In the genomic region with DNA sequence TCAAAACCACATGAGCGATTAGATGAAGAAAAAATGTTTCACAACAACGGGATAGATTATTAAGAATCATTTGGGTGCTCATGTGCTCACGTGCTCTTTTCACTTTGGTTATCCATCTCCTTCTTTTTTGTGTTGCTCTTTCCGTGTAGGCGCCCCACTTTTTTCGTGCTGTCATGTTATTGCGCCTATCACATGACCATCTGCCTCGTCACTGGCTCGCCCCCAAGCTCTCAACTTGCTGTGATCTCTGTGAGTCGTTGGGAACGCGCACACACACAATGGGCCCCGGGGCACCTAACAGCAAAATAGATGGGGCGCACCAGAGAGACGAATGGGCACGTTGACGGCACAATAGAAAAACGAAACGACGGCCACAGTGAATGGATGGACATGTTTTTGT, we compare ENCODE assay signal across 6 worm cellular contexts.
TF ChIP-seq lines count a peak whose summit lies in the region.

No protein-coding gene starts in this region.

TF ChIP-seq in whole organism, L1 larva, 84 proteins besides CTCF, POLR2A, EP300 and RAD21 (continued from another document and continues in another):
- TF ChIP-seq ceh-88 (GFP tag; IDR thresholded peaks at IDR 0.05; lab: Robert Waterston, UW), result peak; percentile 75
- TF ChIP-seq pax-3 (tag; optimal IDR thresholded peaks at IDR 0.05; lab: Kevin White, UChicago), result peak; percentile 84
- TF ChIP-seq alr-1 (tag; optimal IDR thresholded peaks at IDR 0.05; lab: Kevin White, UChicago; ENCODE audit: borderline replicate concordance), result no peak
- TF ChIP-seq nhr-11 (tag; optimal IDR thresholded peaks at IDR 0.05; lab: Kevin White, UChicago), result peak; percentile 88
- peak; percentile 26 for TF ChIP-seq snpc-4 (tag; optimal IDR thresholded peaks at IDR 0.05; lab: Kevin White, UChicago)
- no peak for TF ChIP-seq vab-15 (tag; optimal IDR thresholded peaks at IDR 0.05; lab: Kevin White, UChicago)
- peak; percentile 68 for TF ChIP-seq irx-1 (tag; optimal IDR thresholded peaks at IDR 0.05; lab: Kevin White, UChicago)
- TF ChIP-seq nhr-85 (tag; lab: Kevin White, UChicago), result no peak
- TF ChIP-seq unc-30 (tag; optimal IDR thresholded peaks at IDR 0.05; lab: Kevin White, UChicago), result no peak
- peak; percentile 87 for TF ChIP-seq nhr-20 (tag; optimal IDR thresholded peaks at IDR 0.05; lab: Kevin White, UChicago)
- TF ChIP-seq unc-62 (GFP tag; optimal IDR thresholded peaks at IDR 0.05; lab: Kevin White, UChicago), result no peak
- TF ChIP-seq lin-13 (GFP tag; optimal IDR thresholded peaks at IDR 0.05; lab: Kevin White, UChicago), result peak; percentile 63
- TF ChIP-seq mab-9 (GFP tag; IDR thresholded peaks at IDR 0.05; lab: Robert Waterston, UW), result peak; percentile 40; the same call in 1 of the 2 replicates
- TF ChIP-seq ztf-4 (tag; optimal IDR thresholded peaks at IDR 0.05; lab: Kevin White, UChicago), result peak; percentile 81
- no peak for TF ChIP-seq hpl-2 (GFP tag; optimal IDR thresholded peaks at IDR 0.05; lab: Kevin White, UChicago)
- TF ChIP-seq sox-4 (tag; optimal IDR thresholded peaks at IDR 0.05; lab: Kevin White, UChicago), result peak; percentile 91
- no peak for TF ChIP-seq efl-3 (GFP tag; optimal IDR thresholded peaks at IDR 0.05; lab: Kevin White, UChicago)
- peak in 1 of 2 experiments; percentile 75 for TF ChIP-seq mdl-1 (tag; optimal IDR thresholded peaks at IDR 0.05; lab: Kevin White, UChicago)
- peak; percentile 7 for TF ChIP-seq C04F5.9 (tag; optimal IDR thresholded peaks at IDR 0.05; lab: Kevin White, UChicago)
- TF ChIP-seq nhr-47 (tag; optimal IDR thresholded peaks at IDR 0.05; lab: Kevin White, UChicago), result peak; percentile 92
- TF ChIP-seq isw-1 (GFP tag; IDR thresholded peaks at IDR 0.05; lab: Robert Waterston, UW), result peak; percentile 16; the same call in 1 of the 2 replicates

TF ChIP-seq in whole organism, L2 larva, 48 proteins besides CTCF, POLR2A, EP300 and RAD21 (continued from another document):
- TF ChIP-seq nhr-129 (tag; optimal IDR thresholded peaks at IDR 0.05; lab: Kevin White, UChicago), result peak; percentile 93
- TF ChIP-seq sma-3 (GFP tag; optimal IDR thresholded peaks at IDR 0.05; lab: Kevin White, UChicago), result peak; percentile 36
- peak; percentile 81 for TF ChIP-seq sma-9 (GFP tag; optimal IDR thresholded peaks at IDR 0.05; lab: Kevin White, UChicago)
- TF ChIP-seq sma-9 (tag; optimal IDR thresholded peaks at IDR 0.05; lab: Kevin White, UChicago), result no peak
- no peak for TF ChIP-seq nhr-11 (tag; optimal IDR thresholded peaks at IDR 0.05; lab: Kevin White, UChicago)
- peak; percentile 88 for TF ChIP-seq nhr-6 (tag; optimal IDR thresholded peaks at IDR 0.05; lab: Kevin White, UChicago)
- TF ChIP-seq ztf-1 (GFP tag; conservative IDR thresholded peaks at IDR 0.05; lab: Robert Waterston, UW), result no peak
- peak; percentile 69 for TF ChIP-seq sem-4 (tag; optimal IDR thresholded peaks at IDR 0.05; lab: Kevin White, UChicago)
- TF ChIP-seq nhr-10 (tag; optimal IDR thresholded peaks at IDR 0.05; lab: Kevin White, UChicago), result no peak
- TF ChIP-seq nhr-77 (tag; optimal IDR thresholded peaks at IDR 0.05; lab: Kevin White, UChicago), result no peak
- no peak for TF ChIP-seq nhr-237 (tag; optimal IDR thresholded peaks at IDR 0.05; lab: Kevin White, UChicago)
- peak; percentile 2 for TF ChIP-seq ama-1 (optimal IDR thresholded peaks at IDR 0.05; lab: Kevin White, UChicago)
- TF ChIP-seq unc-62 (GFP tag; optimal IDR thresholded peaks at IDR 0.05; lab: Kevin White, UChicago), result peak; percentile 29
- TF ChIP-seq unc-55 (GFP tag; optimal IDR thresholded peaks at IDR 0.05; lab: Kevin White, UChicago), result peak; percentile 31

TF ChIP-seq in whole organism, L3 larva, 47 proteins besides CTCF, POLR2A, EP300 and RAD21 (continued from another document):
- no peak for TF ChIP-seq ceh-16 (tag; optimal IDR thresholded peaks at IDR 0.05; lab: Kevin White, UChicago)
- TF ChIP-seq eor-1 (tag; optimal IDR thresholded peaks at IDR 0.05; lab: Kevin White, UChicago), result no peak
- TF ChIP-seq lsy-12 (tag; optimal IDR thresholded peaks at IDR 0.05; lab: Kevin White, UChicago), result peak; percentile 72
- TF ChIP-seq nfya-1 (tag; optimal IDR thresholded peaks at IDR 0.05; lab: Kevin White, UChicago; ENCODE audit: insufficient read depth), result peak; percentile 89
- no peak for TF ChIP-seq aly-2 (tag; optimal IDR thresholded peaks at IDR 0.05; lab: Kevin White, UChicago)
- peak; percentile 30 for TF ChIP-seq jun-1 (tag; optimal IDR thresholded peaks at IDR 0.05; lab: Kevin White, UChicago)
- TF ChIP-seq R02D3.7 (tag; optimal IDR thresholded peaks at IDR 0.05; lab: Kevin White, UChicago), result no peak
- no peak for TF ChIP-seq nhr-12 (tag; optimal IDR thresholded peaks at IDR 0.05; lab: Kevin White, UChicago)
- peak; percentile 92 for TF ChIP-seq egl-5 (tag; optimal IDR thresholded peaks at IDR 0.05; lab: Kevin White, UChicago)
- no peak for TF ChIP-seq pqm-1 (tag; optimal IDR thresholded peaks at IDR 0.05; lab: Kevin White, UChicago)

TF ChIP-seq in whole organism, L4 larva, 104 proteins besides CTCF, POLR2A, EP300 and RAD21 (continued from another document and continues in another):
- TF ChIP-seq mes-2 (tag; optimal IDR thresholded peaks at IDR 0.05; lab: Kevin White, UChicago; ENCODE audit: poor library complexity, severe bottlenecking) (peak; percentile 65), F44E2.7 (GFP tag; IDR thresholded peaks at IDR 0.05; lab: Robert Waterston, UW) (no peak), ceh-28 (tag; optimal IDR thresholded peaks at IDR 0.05; lab: Kevin White, UChicago) (peak; percentile 44), zfp-2 (tag; optimal IDR thresholded peaks at IDR 0.05; lab: Kevin White, UChicago) (no peak), lin-15B (tag; optimal IDR thresholded peaks at IDR 0.05; lab: Kevin White, UChicago) (no peak), lin-29 (GFP tag; IDR thresholded peaks at IDR 0.05; lab: Robert Waterston, UW) (no peak), nhr-48 (tag; optimal IDR thresholded peaks at IDR 0.05; lab: Kevin White, UChicago) (peak; percentile 53), unc-130 (GFP tag; optimal IDR thresholded peaks at IDR 0.05; lab: Kevin White, UChicago) (no peak), skn-1 (tag; optimal IDR thresholded peaks at IDR 0.05; lab: Kevin White, UChicago) (no peak), dve-1 (tag; optimal IDR thresholded peaks at IDR 0.05; lab: Kevin White, UChicago; ENCODE audit: insufficient read depth) (peak; percentile 74), nhr-77 (tag; optimal IDR thresholded peaks at IDR 0.05; lab: Kevin White, UChicago) (no peak), php-3 (GFP tag; IDR thresholded peaks at IDR 0.05; lab: Robert Waterston, UW) (no peak), spr-1 (tag; optimal IDR thresholded peaks at IDR 0.05; lab: Kevin White, UChicago) (no peak), T20F7.1 (GFP tag; optimal IDR thresholded peaks at IDR 0.05; lab: Kevin White, UChicago) (peak; percentile 69), rbr-2 (tag; optimal IDR thresholded peaks at IDR 0.05; lab: Kevin White, UChicago) (peak; percentile 86), daf-8 (GFP tag; IDR thresholded peaks at IDR 0.05; lab: Robert Waterston, UW) (no peak), lir-3 (tag; optimal IDR thresholded peaks at IDR 0.05; lab: Kevin White, UChicago) (no peak), F10B5.3 (tag; optimal IDR thresholded peaks at IDR 0.05; lab: Kevin White, UChicago) (no peak), mdt-29 (GFP tag; IDR thresholded peaks at IDR 0.05; lab: Robert Waterston, UW) (peak; percentile 52; the same call in 1 of the 2 replicates), hlh-11 (tag; optimal IDR thresholded peaks at IDR 0.05; lab: Kevin White, UChicago) (peak; percentile 90), nhr-25 (tag; optimal IDR thresholded peaks at IDR 0.05; lab: Kevin White, UChicago; ENCODE audit: borderline replicate concordance, insufficient read depth) (no peak), lin-38 (GFP tag; IDR thresholded peaks at IDR 0.05; lab: Robert Waterston, UW) (peak; percentile 35; the same call in 1 of the 2 replicates), saeg-2 (GFP tag; IDR thresholded peaks at IDR 0.05; lab: Robert Waterston, UW) (no peak), zip-2 (tag; optimal IDR thresholded peaks at IDR 0.05; lab: Kevin White, UChicago) (no peak), pqm-1 (tag; optimal IDR thresholded peaks at IDR 0.05; lab: Kevin White, UChicago) (no peak), F37D6.2 (tag; optimal IDR thresholded peaks at IDR 0.05; lab: Kevin White, UChicago) (peak; percentile 75), aly-2 (tag; optimal IDR thresholded peaks at IDR 0.05; lab: Kevin White, UChicago) (no peak), hmg-1.1 (GFP tag; IDR thresholded peaks at IDR 0.05; lab: Robert Waterston, UW) (peak; percentile 81), ZK546.5 (tag; optimal IDR thresholded peaks at IDR 0.05; lab: Kevin White, UChicago) (no peak)

TF ChIP-seq in whole organism, late embryonic, 69 proteins besides CTCF, POLR2A, EP300 and RAD21 (continued from another document):
- TF ChIP-seq eyg-1 (tag; optimal IDR thresholded peaks at IDR 0.05; lab: Kevin White, UChicago) (no peak), sox-4 (tag; optimal IDR thresholded peaks at IDR 0.05; lab: Kevin White, UChicago) (no peak), ceh-30 (tag; optimal IDR thresholded peaks at IDR 0.05; lab: Kevin White, UChicago) (no peak), pax-1 (tag; optimal IDR thresholded peaks at IDR 0.05; lab: Kevin White, UChicago) (no peak), nhr-232 (tag; optimal IDR thresholded peaks at IDR 0.05; lab: Kevin White, UChicago) (no peak), odd-2 (tag; optimal IDR thresholded peaks at IDR 0.05; lab: Kevin White, UChicago) (no peak), elt-4 (tag; optimal IDR thresholded peaks at IDR 0.05; lab: Kevin White, UChicago) (no peak), pros-1 (tag; optimal IDR thresholded peaks at IDR 0.05; lab: Kevin White, UChicago) (no peak), zip-5 (tag; optimal IDR thresholded peaks at IDR 0.05; lab: Kevin White, UChicago) (no peak), ceh-6 (GFP tag; optimal IDR thresholded peaks at IDR 0.05; lab: Kevin White, UChicago) (no peak), ceh-48 (tag; optimal IDR thresholded peaks at IDR 0.05; lab: Kevin White, UChicago) (no peak)

TF ChIP-seq in whole organism, young adult, 124 proteins besides CTCF, POLR2A, EP300 and RAD21 (continued from another document and continues in another):
- TF ChIP-seq attf-6 (GFP tag; IDR thresholded peaks at IDR 0.05; lab: Robert Waterston, UW), result no peak
- no peak for TF ChIP-seq mxl-1 (tag; optimal IDR thresholded peaks at IDR 0.05; lab: Kevin White, UChicago)
- TF ChIP-seq hsf-1 (GFP tag; IDR thresholded peaks at IDR 0.05; lab: Robert Waterston, UW), result peak; percentile 47; the same call in 1 of the 2 replicates
- no peak for TF ChIP-seq bed-1 (GFP tag; IDR thresholded peaks at IDR 0.05; lab: Robert Waterston, UW)
- peak; percentile 76; the same call in 1 of the 2 replicates for TF ChIP-seq aptf-3 (GFP tag; IDR thresholded peaks at IDR 0.05; lab: Robert Waterston, UW)
- TF ChIP-seq Y67H2A.10 (GFP tag; conservative IDR thresholded peaks at IDR 0.05; lab: Robert Waterston, UW), result 0 out of 2 replicates have a peak, but pooled peaks have one; percentile 14
- TF ChIP-seq D2030.7 (GFP tag; IDR thresholded peaks at IDR 0.05; lab: Robert Waterston, UW), result no peak
- no peak for TF ChIP-seq ztf-6 (GFP tag; IDR thresholded peaks at IDR 0.05; lab: Robert Waterston, UW)
- TF ChIP-seq C17E4.6 (GFP tag; IDR thresholded peaks at IDR 0.05; lab: Robert Waterston, UW), result no peak
- TF ChIP-seq madf-3 (GFP tag; IDR thresholded peaks at IDR 0.05; lab: Robert Waterston, UW), result no peak; the same call in 1 of the 2 replicates
- no peak for TF ChIP-seq repo-1 (tag; optimal IDR thresholded peaks at IDR 0.05; lab: Kevin White, UChicago)
- peak; percentile 52 for TF ChIP-seq ztf-18 (tag; optimal IDR thresholded peaks at IDR 0.05; lab: Kevin White, UChicago)
- peak; percentile 36 for TF ChIP-seq ZK185.1 (tag; optimal IDR thresholded peaks at IDR 0.05; lab: Kevin White, UChicago; ENCODE audit: poor library complexity, severe bottlenecking)
- no peak for TF ChIP-seq ceh-91 (GFP tag; IDR thresholded peaks at IDR 0.05; lab: Robert Waterston, UW)
- peak in 1 of 3 experiments; percentile 71 for TF ChIP-seq lin-35 (GFP tag; optimal IDR thresholded peaks at IDR 0.05; lab: Kevin White, UChicago)
- TF ChIP-seq ccch-3 (GFP tag; optimal IDR thresholded peaks at IDR 0.05; lab: Kevin White, UChicago), result no peak
- TF ChIP-seq F33H1.4 (GFP tag; IDR thresholded peaks at IDR 0.05; lab: Robert Waterston, UW), result no peak
- TF ChIP-seq ceh-27 (GFP tag; optimal IDR thresholded peaks at IDR 0.05; lab: Kevin White, UChicago), result peak; percentile 33
- no peak for TF ChIP-seq ztf-3 (GFP tag; optimal IDR thresholded peaks at IDR 0.05; lab: Kevin White, UChicago)
- TF ChIP-seq hrde-1 (tag; optimal IDR thresholded peaks at IDR 0.05; lab: Kevin White, UChicago; ENCODE audit: borderline replicate concordance), result no peak
- no peak for TF ChIP-seq dpff-1 (tag; optimal IDR thresholded peaks at IDR 0.05; lab: Kevin White, UChicago)
- TF ChIP-seq tbp1 (GFP tag; optimal IDR thresholded peaks at IDR 0.05; lab: Kevin White, UChicago), result peak; percentile 12
- no peak for TF ChIP-seq sea-2 (GFP tag; IDR thresholded peaks at IDR 0.05; lab: Robert Waterston, UW)
- TF ChIP-seq ztf-25 (GFP tag; IDR thresholded peaks at IDR 0.05; lab: Robert Waterston, UW), result 0 out of 2 replicates have a peak, but pooled peaks have one; percentile 42
- peak; percentile 33 for TF ChIP-seq nhr-80 (tag; optimal IDR thresholded peaks at IDR 0.05; lab: Kevin White, UChicago)
- peak; percentile 35 for TF ChIP-seq madf-10 (tag; optimal IDR thresholded peaks at IDR 0.05; lab: Kevin White, UChicago)
- TF ChIP-seq let-607 (tag; optimal IDR thresholded peaks at IDR 0.05; lab: Kevin White, UChicago), result peak; percentile 10 to 25
- peak; percentile 55 for TF ChIP-seq attf-5 (GFP tag; optimal IDR thresholded peaks at IDR 0.05; lab: Kevin White, UChicago)
- TF ChIP-seq F23B12.7 (tag; optimal IDR thresholded peaks at IDR 0.05; lab: Kevin White, UChicago; ENCODE audit: insufficient read depth), result no peak
- no peak for TF ChIP-seq nhr-120 (GFP tag; IDR thresholded peaks at IDR 0.05; lab: Robert Waterston, UW)
- peak; percentile 7 for TF ChIP-seq ztf-26 (tag; optimal IDR thresholded peaks at IDR 0.05; lab: Kevin White, UChicago)
- peak; percentile 61 for TF ChIP-seq ekl-4 (GFP tag; IDR thresholded peaks at IDR 0.05; lab: Robert Waterston, UW)
- TF ChIP-seq nhr-179 (tag; optimal IDR thresholded peaks at IDR 0.05; lab: Kevin White, UChicago), result no peak
- TF ChIP-seq lsl-1 (GFP tag; optimal IDR thresholded peaks at IDR 0.05; lab: Kevin White, UChicago), result no peak
- TF ChIP-seq nfya-1 (tag; optimal IDR thresholded peaks at IDR 0.05; lab: Kevin White, UChicago; ENCODE audit: borderline replicate concordance, insufficient read depth), result no peak
- TF ChIP-seq hlh-26 (GFP tag; conservative IDR thresholded peaks at IDR 0.05; lab: Robert Waterston, UW), result no peak
- TF ChIP-seq fkh-3 (tag; optimal IDR thresholded peaks at IDR 0.05; lab: Kevin White, UChicago), result no peak
- TF ChIP-seq lin-40 (tag; optimal IDR thresholded peaks at IDR 0.05; lab: Kevin White, UChicago), result peak; percentile 67
- peak; percentile 20; the same call in 1 of the 2 replicates for TF ChIP-seq mcd-1 (GFP tag; IDR thresholded peaks at IDR 0.05; lab: Robert Waterston, UW)
- no peak for TF ChIP-seq gei-17 (GFP tag; optimal IDR thresholded peaks at IDR 0.05; lab: Kevin White, UChicago)
- no peak for TF ChIP-seq rcor-1 (GFP tag; IDR thresholded peaks at IDR 0.05; lab: Robert Waterston, UW)
- no peak for TF ChIP-seq xnd-1 (tag; optimal IDR thresholded peaks at IDR 0.05; lab: Kevin White, UChicago)
- TF ChIP-seq cebp-2 (GFP tag; IDR thresholded peaks at IDR 0.05; lab: Robert Waterston, UW), result no peak
- TF ChIP-seq unc-62 (GFP tag; optimal IDR thresholded peaks at IDR 0.05; lab: Kevin White, UChicago), result no peak
- no peak for TF ChIP-seq rec-8 (tag; optimal IDR thresholded peaks at IDR 0.05; lab: Kevin White, UChicago)
- TF ChIP-seq akir-1 (GFP tag; optimal IDR thresholded peaks at IDR 0.05; lab: Kevin White, UChicago), result peak; percentile 16
- peak; percentile 65 for TF ChIP-seq C06A6.2 (GFP tag; conservative IDR thresholded peaks at IDR 0.05; lab: Robert Waterston, UW)
- peak; percentile 94 for TF ChIP-seq K12H6.12 (tag; optimal IDR thresholded peaks at IDR 0.05; lab: Kevin White, UChicago)
- peak; percentile 18 for TF ChIP-seq T07F8.4 (tag; optimal IDR thresholded peaks at IDR 0.05; lab: Kevin White, UChicago)
- peak; percentile 37; the same call in 1 of the 2 replicates for TF ChIP-seq lin-26 (GFP tag; IDR thresholded peaks at IDR 0.05; lab: Robert Waterston, UW)
- no peak for TF ChIP-seq madf-8 (GFP tag; conservative IDR thresholded peaks at IDR 0.05; lab: Robert Waterston, UW)
- TF ChIP-seq tbx-9 (tag; optimal IDR thresholded peaks at IDR 0.05; lab: Kevin White, UChicago; ENCODE audit: borderline replicate concordance), result no peak
